Fruit fly (Drosophila melanogaster) whole organism, embryonic: Measurements from ENCODE around the gene mRpL14.

ENCODE experiments used
- ATbp ChIP-seq: fragments of 200-800 bp; sonication (Bioruptor generic); optimal IDR thresholded peaks from 2 replicates; lab custom pipeline; 2017; ENCODE audit warnings: missing biosample characterization, mild to moderate bottlenecking, missing genetic modification characterization, missing genetic modification reagents
- Abd-B ChIP-seq: fragments of 200-800 bp; sonication (Bioruptor generic); optimal IDR thresholded peaks from 2 replicates; lab custom pipeline; 2018; ENCODE audit warnings: missing biosample characterization, mild to moderate bottlenecking, missing genetic modification characterization, moderate library complexity
- Bdp1 ChIP-seq: fragments of 200-800 bp; sonication (Bioruptor generic); optimal IDR thresholded peaks from 3 replicates; lab custom pipeline; 2016; ENCODE audit warnings: missing biosample characterization, missing genetic modification characterization
- CG10366 ChIP-seq: fragments of 200-800 bp; sonication (Bioruptor generic); IDR thresholded peaks from 2 replicates; pipeline ENCODE4 v1.3.6; 2022; ENCODE audit warnings: missing biosample characterization, missing genetic modification characterization
- CG10462 ChIP-seq: fragments of 200-800 bp; sonication (Bioruptor generic); optimal IDR thresholded peaks from 2 replicates; lab custom pipeline; 2016; ENCODE audit warnings: missing biosample characterization, missing genetic modification characterization
- CG12104 ChIP-seq: fragments of 200-800 bp; sonication (Bioruptor generic); optimal IDR thresholded peaks from 3 replicates; lab custom pipeline; 2016; ENCODE audit warnings: missing biosample characterization, missing genetic modification characterization
- CG12744 ChIP-seq: fragments of 200-800 bp; sonication (Bioruptor generic); optimal IDR thresholded peaks from 2 replicates; lab custom pipeline; 2016; ENCODE audit warnings: missing biosample characterization, missing genetic modification characterization
- CG14014 ChIP-seq: fragments of 200-800 bp; sonication (Bioruptor generic); IDR thresholded peaks from 2 replicates; pipeline ENCODE4 v1.3.6; 2022; ENCODE audit warnings: missing biosample characterization, missing genetic modification characterization
- CG14050 ChIP-seq: fragments of 200-800 bp; sonication (Bioruptor generic); IDR thresholded peaks from 3 replicates; pipeline ENCODE4 v1.3.6; 2022; ENCODE audit warnings: missing biosample characterization, missing genetic modification characterization
- CG15479 ChIP-seq: fragments of 200-800 bp; sonication (Bioruptor generic); optimal IDR thresholded peaks from 3 replicates; lab custom pipeline; 2019; ENCODE audit warnings: missing biosample characterization, mild to moderate bottlenecking, missing genetic modification characterization, moderate library complexity
- CG15696 ChIP-seq: fragments of 200-800 bp; sonication (Bioruptor generic); optimal IDR thresholded peaks from 2 replicates; lab custom pipeline; 2019; ENCODE audit warnings: missing biosample characterization, mild to moderate bottlenecking, missing genetic modification characterization, moderate library complexity
- CG1602 ChIP-seq: fragments of 200-800 bp; sonication (Bioruptor generic); optimal IDR thresholded peaks from 3 replicates; lab custom pipeline; 2016; ENCODE audit warnings: missing biosample characterization, missing genetic modification characterization
- CG16813 ChIP-seq: fragments of 200-800 bp; sonication (Bioruptor generic); IDR thresholded peaks from 3 replicates; pipeline ENCODE4 v1.3.6; 2022; ENCODE audit warnings: missing biosample characterization, missing genetic modification characterization; ENCODE audit not compliant: partially characterized antibody
- CG17385 ChIP-seq: fragments of 200-800 bp; sonication (Bioruptor generic); optimal IDR thresholded peaks from 3 replicates; lab custom pipeline; 2018; ENCODE audit warnings: missing biosample characterization, mild to moderate bottlenecking, missing genetic modification characterization
- CG2202 ChIP-seq: fragments of 200-800 bp; sonication (Bioruptor generic); optimal IDR thresholded peaks from 2 replicates; lab custom pipeline; 2018; ENCODE audit warnings: missing biosample characterization, mild to moderate bottlenecking, missing genetic modification characterization
- CG2678 ChIP-seq: fragments of 200-800 bp; sonication (Bioruptor generic); optimal IDR thresholded peaks from 3 replicates; lab custom pipeline; 2019; ENCODE audit warnings: missing biosample characterization, mild to moderate bottlenecking, missing genetic modification characterization, moderate library complexity
- CG32772 ChIP-seq: fragments of 200-800 bp; sonication (Bioruptor generic); IDR thresholded peaks from 2 replicates; pipeline ENCODE4 v1.3.6; 2022; ENCODE audit warnings: missing biosample characterization, missing genetic modification characterization
- CG4360 ChIP-seq: fragments of 200-800 bp; sonication (Bioruptor generic); IDR thresholded peaks from 2 replicates; pipeline ENCODE4 v1.3.6; 2022; ENCODE audit warnings: missing biosample characterization, missing genetic modification characterization
- CG4854 ChIP-seq: fragments of 200-800 bp; sonication (Bioruptor generic); optimal IDR thresholded peaks from 2 replicates; lab custom pipeline; 2016; ENCODE audit warnings: missing biosample characterization, missing genetic modification characterization, inconsistent platforms
- CG6175 ChIP-seq: fragments of 200-800 bp; sonication (Bioruptor generic); IDR thresholded peaks from 3 replicates; pipeline ENCODE4 v1.3.6; 2022; ENCODE audit warnings: missing biosample characterization, missing genetic modification characterization
- CG6765 ChIP-seq: fragments of 200-800 bp; sonication (Bioruptor generic); optimal IDR thresholded peaks from 3 replicates; lab custom pipeline; 2017; ENCODE audit warnings: missing biosample characterization, mild to moderate bottlenecking, missing genetic modification characterization
- CG6791 ChIP-seq: fragments of 200-800 bp; sonication (Bioruptor generic); IDR thresholded peaks from 3 replicates; pipeline ENCODE4 v1.3.6; 2022; ENCODE audit warnings: missing biosample characterization, missing genetic modification characterization; ENCODE audit not compliant: partially characterized antibody
- CG7556 ChIP-seq: fragments of 200-800 bp; sonication (Bioruptor generic); optimal IDR thresholded peaks from 2 replicates; lab custom pipeline; 2017; ENCODE audit warnings: missing biosample characterization, mild to moderate bottlenecking, missing genetic modification characterization
- D ChIP-seq, 2 experiments: fragments of 200-800 bp in 1 of 2; fragments of >200 bp in 1 of 2; sonication (Bioruptor generic) in 1 of 2; optimal IDR thresholded peaks; 2 replicates in 1 of 2; 3 replicates in 1 of 2; lab custom pipeline; 2017; ENCODE audit warnings: mild to moderate bottlenecking in 1 of 2, missing biosample characterization in 1 of 2, missing genetic modification characterization in 1 of 2, missing genetic modification reagents in 1 of 2
- Dip2 ChIP-seq: fragments of 200-800 bp; sonication (Bioruptor generic); IDR thresholded peaks from 2 replicates; pipeline ENCODE4 v1.3.6; 2022; ENCODE audit warnings: missing biosample characterization, missing genetic modification characterization
- Drgx ChIP-seq: fragments of 200-800 bp; sonication (Bioruptor generic); IDR thresholded peaks from 2 replicates; pipeline ENCODE4 v1.3.6; 2022; ENCODE audit warnings: missing biosample characterization, missing genetic modification characterization
- Ets65A ChIP-seq: fragments of 200-800 bp; sonication (Bioruptor generic); peaks from one replicate; lab custom pipeline; 2016; ENCODE audit warnings: missing biosample characterization, missing genetic modification characterization
- Gsc ChIP-seq: fragments of 200-800 bp; sonication (Bioruptor generic); IDR thresholded peaks from 2 replicates; pipeline ENCODE4 v1.3.6; 2022; ENCODE audit warnings: missing biosample characterization, missing genetic modification characterization
- Hand ChIP-seq: fragments of 200-800 bp; sonication (Bioruptor generic); optimal IDR thresholded peaks from 2 replicates; lab custom pipeline; 2017; ENCODE audit warnings: mild to moderate bottlenecking, missing biosample characterization, missing genetic modification reagents, missing genetic modification characterization
- Kr ChIP-seq: fragments of 200-800 bp; sonication (Bioruptor generic); optimal IDR thresholded peaks from 2 replicates; lab custom pipeline; 2017; ENCODE audit warnings: missing biosample characterization, mild to moderate bottlenecking, missing genetic modification characterization
- MTF-1 ChIP-seq: fragments of 200-800 bp; sonication (Bioruptor generic); optimal IDR thresholded peaks from 2 replicates; lab custom pipeline; 2018; ENCODE audit warnings: missing biosample characterization, mild to moderate bottlenecking, missing genetic modification characterization, borderline replicate concordance
- Med ChIP-seq: fragments of 200-800 bp; sonication (Bioruptor generic); peaks from one replicate; lab custom pipeline; 2016; ENCODE audit warnings: missing biosample characterization, missing genetic modification characterization, mild to moderate bottlenecking, inconsistent platforms, moderate library complexity
- Sin3A ChIP-seq: fragments of >200 bp; optimal IDR thresholded peaks from 2 replicates; lab custom pipeline; 2018
- caup ChIP-seq: fragments of 200-800 bp; sonication (Bioruptor generic); optimal IDR thresholded peaks from 3 replicates; lab custom pipeline; 2017; ENCODE audit warnings: missing biosample characterization, mild to moderate bottlenecking, missing genetic modification characterization, moderate library complexity; ENCODE audit not compliant: severe bottlenecking
- dan ChIP-seq: fragments of 200-800 bp; sonication (Bioruptor generic); IDR thresholded peaks from 2 replicates; pipeline ENCODE4 v1.3.6; 2022; ENCODE audit warnings: missing biosample characterization, missing genetic modification characterization
- dmrt99B ChIP-seq: fragments of 200-800 bp; sonication (Bioruptor generic); optimal IDR thresholded peaks from 2 replicates; lab custom pipeline; 2018; ENCODE audit warnings: missing biosample characterization, mild to moderate bottlenecking, missing genetic modification characterization, moderate library complexity
- en ChIP-seq: fragments of 200-800 bp; sonication (Bioruptor generic); optimal IDR thresholded peaks from 2 replicates; lab custom pipeline; 2016; ENCODE audit warnings: missing biosample characterization, missing genetic modification characterization
- esg ChIP-seq: fragments of 200-800 bp; sonication (Bioruptor generic); conservative IDR thresholded peaks from 2 replicates; pipeline ENCODE4 v1.3.6; 2022; ENCODE audit warnings: missing biosample characterization, missing genetic modification characterization
- ewg ChIP-seq: fragments of 200-800 bp; sonication (Bioruptor generic); optimal IDR thresholded peaks from 3 replicates; lab custom pipeline; 2017; ENCODE audit warnings: mild to moderate bottlenecking, missing biosample characterization, missing genetic modification reagents, missing genetic modification characterization
- gce ChIP-seq: fragments of 200-800 bp; sonication (Bioruptor generic); IDR thresholded peaks from 3 replicates; pipeline ENCODE4 v1.3.6; 2022; ENCODE audit warnings: missing biosample characterization, missing genetic modification characterization
- gcm ChIP-seq: fragments of 200-800 bp; sonication (Bioruptor generic); optimal IDR thresholded peaks from 2 replicates; lab custom pipeline; 2019; ENCODE audit warnings: missing biosample characterization, mild to moderate bottlenecking, missing genetic modification characterization, moderate library complexity
- gem ChIP-seq: fragments of 200-800 bp; sonication (Bioruptor generic); optimal IDR thresholded peaks from 2 replicates; lab custom pipeline; 2019; ENCODE audit warnings: missing biosample characterization, mild to moderate bottlenecking, missing genetic modification characterization, moderate library complexity
- grn ChIP-seq: fragments of 200-800 bp; sonication (Bioruptor generic); optimal IDR thresholded peaks from 3 replicates; lab custom pipeline; 2017; ENCODE audit warnings: missing biosample characterization, missing genetic modification characterization
- ham ChIP-seq: fragments of 200-800 bp; sonication (Bioruptor generic); IDR thresholded peaks from 2 replicates; pipeline ENCODE4 v1.3.6; 2022; ENCODE audit warnings: missing biosample characterization, missing genetic modification characterization
- ken ChIP-seq: fragments of 200-800 bp; sonication (Bioruptor generic); IDR thresholded peaks from 3 replicates; pipeline ENCODE4 v1.3.6; 2022; ENCODE audit warnings: missing biosample characterization, missing genetic modification characterization
- kni ChIP-seq: fragments of 200-800 bp; sonication (Bioruptor generic); optimal IDR thresholded peaks from 3 replicates; lab custom pipeline; 2017; ENCODE audit warnings: mild to moderate bottlenecking, missing biosample characterization, missing genetic modification reagents, missing genetic modification characterization
- nom ChIP-seq: fragments of 200-800 bp; sonication (Bioruptor generic); optimal IDR thresholded peaks from 2 replicates; lab custom pipeline; 2017; ENCODE audit warnings: missing biosample characterization, missing genetic modification characterization, mild to moderate bottlenecking, moderate library complexity, missing genetic modification reagents
- tin ChIP-seq: fragments of 200-800 bp; sonication (Bioruptor generic); optimal IDR thresholded peaks from 3 replicates; lab custom pipeline; 2016; ENCODE audit warnings: missing biosample characterization, missing genetic modification characterization
- tll ChIP-seq, 2 experiments: fragments of 200-800 bp in 1 of 2; fragments of >200 bp in 1 of 2; sonication (Bioruptor generic) in 1 of 2; optimal IDR thresholded peaks; 2 replicates each; lab custom pipeline; 2017 to 2019; ENCODE audit warnings: missing biosample characterization in 2 of 2, missing genetic modification characterization in 2 of 2, mild to moderate bottlenecking in 1 of 2, moderate library complexity in 1 of 2
- tna ChIP-seq: fragments of 200-800 bp; sonication (Bioruptor generic); IDR thresholded peaks from 2 replicates; pipeline ENCODE4 v1.3.6; 2022; ENCODE audit warnings: missing biosample characterization, missing genetic modification characterization; ENCODE audit not compliant: partially characterized antibody

Gene mRpL14

DNA sequence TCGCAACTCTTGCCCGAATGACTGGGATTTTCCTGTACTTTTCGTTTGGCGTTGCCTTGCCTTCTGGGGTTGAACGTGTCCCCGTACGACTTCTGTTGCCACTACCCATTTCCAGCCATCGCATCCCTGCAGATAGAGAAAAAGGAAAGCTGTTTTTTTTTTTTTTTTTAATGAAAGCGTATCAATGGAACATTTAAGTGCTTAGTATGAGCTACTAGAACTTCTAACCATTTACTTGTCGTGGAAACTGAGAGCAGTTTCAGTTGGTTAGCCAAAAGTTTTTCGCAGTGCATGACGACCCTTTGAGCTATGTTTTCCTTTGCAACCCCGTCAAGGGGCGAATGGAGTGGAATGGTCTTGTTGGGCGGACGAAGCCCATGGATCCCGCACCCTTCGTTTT is 15.1 kb downstream of the mRpL14 start (continued):
- TF ChIP-seq ATbp (GFP tag; lab: Kevin White, UChicago) (peak; percentile 83), CG32772 (peak; percentile 77), Hand (peak; percentile 2), ham (no peak), CG6765 (no peak), CG6791 (GFP tag; lab: Robert Waterston, UW) (no peak), en (GFP tag; lab: Kevin White, UChicago) (peak; percentile 25), CG16813 (GFP tag; lab: Robert Waterston, UW) (no peak), Kr (no peak), tll (GFP tag; optimal IDR thresholded peaks at IDR 0.05; lab: Kevin White, UChicago) (no peak), CG12744 (GFP tag; lab: Kevin White, UChicago) (peak; percentile 44), tin (peak; percentile 66), CG1602 (GFP tag; lab: Kevin White, UChicago) (peak; percentile 78), dan (GFP tag; lab: Robert Waterston, UW) (no peak), gem (peak; percentile 81), kni (GFP tag; lab: Kevin White, UChicago) (no peak), nom (GFP tag; lab: Kevin White, UChicago) (no peak), caup (GFP tag; lab: Kevin White, UChicago) (peak; percentile 64), gce (peak; percentile 75; the same call in 2 of the 3 replicates), Dip2 (GFP tag; lab: Robert Waterston, UW) (no peak), CG10366 (GFP tag; lab: Robert Waterston, UW) (peak; percentile 84), Sin3A (lab: Kevin White, UChicago) (no peak), esg (GFP tag; lab: Robert Waterston, UW) (peak; percentile 71), CG14014 (GFP tag; lab: Robert Waterston, UW) (peak; percentile 87), Abd-B (GFP tag; lab: Kevin White, UChicago) (peak; percentile 44), CG10462 (GFP tag; lab: Kevin White, UChicago) (peak; percentile 53), CG17385 (GFP tag; lab: Kevin White, UChicago) (peak; percentile 65), CG2202 (tag; lab: Kevin White, UChicago) (peak; percentile 56), Bdp1 (GFP tag; lab: Kevin White, UChicago) (peak; percentile 52), CG12104 (GFP tag; lab: Kevin White, UChicago) (no peak), ken (GFP tag; lab: Robert Waterston, UW) (peak; percentile 78; the same call in 2 of the 3 replicates), Med (peak; percentile 89), CG2678 (tag; lab: Kevin White, UChicago) (peak; percentile 66), CG4854 (GFP tag; lab: Kevin White, UChicago) (no peak), grn (GFP tag; lab: Kevin White, UChicago) (no peak), Drgx (GFP tag; lab: Robert Waterston, UW) (no peak), Ets65A (GFP tag; lab: Kevin White, UChicago) (peak; percentile 95), gcm (peak; percentile 37), CG14050 (peak; percentile 88), dmrt99B (peak; percentile 71), MTF-1 (no peak), Gsc (GFP tag; lab: Robert Waterston, UW) (peak; percentile 39; the same call in 1 of the 2 replicates), D (optimal IDR thresholded peaks at IDR 0.05; lab: Kevin White, UChicago) (no peak), D (GFP tag; optimal IDR thresholded peaks at IDR 0.05; lab: Kevin White, UChicago) (peak; percentile 59), ewg (GFP tag; lab: Kevin White, UChicago) (peak; percentile 55), CG15696 (no peak), tna (GFP tag; lab: Robert Waterston, UW) (no peak), CG7556 (GFP tag; lab: Kevin White, UChicago) (peak; percentile 83), CG4360 (GFP tag; lab: Robert Waterston, UW) (peak; percentile 18; the same call in 1 of the 2 replicates), CG15479 (no peak), CG6175 (no peak)
